Fruit fly (Drosophila melanogaster) Kc167 (cell line): ENCODE results near the gene CG10663.

Experiments used
- Myc ChIP-seq: fragments of >200 bp; optimal IDR thresholded peaks from 2 replicates; lab custom pipeline; 2017; ENCODE audit warnings: missing external identifiers
- Sin3A ChIP-seq: fragments of >200 bp; optimal IDR thresholded peaks from 2 replicates; lab custom pipeline; 2018; ENCODE audit warnings: missing external identifiers
- h ChIP-seq: fragments of >200 bp; optimal IDR thresholded peaks from 3 replicates; lab custom pipeline; 2018; ENCODE audit warnings: missing external identifiers
- insv ChIP-seq: fragments of >200 bp; optimal IDR thresholded peaks from 3 replicates; lab custom pipeline; 2018; ENCODE audit warnings: missing external identifiers
- psq ChIP-seq: fragments of >200 bp; optimal IDR thresholded peaks from 2 replicates; lab custom pipeline; 2017; ENCODE audit warnings: missing external identifiers
- ttk ChIP-seq: sonication (Bioruptor generic); optimal IDR thresholded peaks from 2 replicates; lab custom pipeline; 2017; ENCODE audit warnings: missing external identifiers

CG10663 gene

dm6 chr3L:12484464-12484863 is 371 bp downstream of the CG10663 start:
- TF ChIP-seq Sin3A (lab: Kevin White, UChicago) (no peak), h (lab: Kevin White, UChicago) (no peak), ttk (lab: Kevin White, UChicago) (no peak), insv (lab: Kevin White, UChicago) (no peak), Myc (lab: Kevin White, UChicago) (no peak), psq (lab: Kevin White, UChicago) (no peak)

dm6 chr3L:12482917-12483316 is 1.9 kb downstream of the CG10663 start:
- TF ChIP-seq h (lab: Kevin White, UChicago) (no peak), ttk (lab: Kevin White, UChicago) (no peak), psq (lab: Kevin White, UChicago) (no peak), Sin3A (lab: Kevin White, UChicago) (no peak), Myc (lab: Kevin White, UChicago) (no peak), insv (lab: Kevin White, UChicago) (no peak)

- no peak for TF ChIP-seq Myc (lab: Kevin White, UChicago)
- no peak for TF ChIP-seq ttk (lab: Kevin White, UChicago)
- no peak for TF ChIP-seq psq (lab: Kevin White, UChicago)
- TF ChIP-seq h (lab: Kevin White, UChicago) = no peak
- TF ChIP-seq insv (lab: Kevin White, UChicago) = no peak
- no peak for TF ChIP-seq Sin3A (lab: Kevin White, UChicago)
Measured at dm6 chr3L:12482246-12482645, 2.6 kb downstream of the CG10663 start, which contains the start of gene CG33725. TSS of gene CG33725 (plus strand) at chr3L:12482609.

- TF ChIP-seq h (lab: Kevin White, UChicago) = no peak
- TF ChIP-seq insv (lab: Kevin White, UChicago) = no peak
- TF ChIP-seq psq (lab: Kevin White, UChicago) = no peak
- TF ChIP-seq Sin3A (lab: Kevin White, UChicago) = no peak
- TF ChIP-seq ttk (lab: Kevin White, UChicago) = no peak
- TF ChIP-seq Myc (lab: Kevin White, UChicago) = no peak
Measured at dm6 chr3L:12478229-12478628, 6.6 kb downstream of the CG10663 start.

- TF ChIP-seq Myc (lab: Kevin White, UChicago) = no peak
- no peak for TF ChIP-seq ttk (lab: Kevin White, UChicago)
Measured at dm6 chr3L:12471471-12471978, 13.3 kb downstream of the CG10663 start, which contains the start of gene CG10616. TSS of gene CG10616 (plus strand) at chr3L:12471728.

dm6 chr3L:12470509-12470908 is 14.3 kb downstream of the CG10663 start:
- no peak for TF ChIP-seq insv (lab: Kevin White, UChicago)
- TF ChIP-seq psq (lab: Kevin White, UChicago) = no peak
- no peak for TF ChIP-seq ttk (lab: Kevin White, UChicago)
- TF ChIP-seq h (lab: Kevin White, UChicago) = no peak
- TF ChIP-seq Myc (lab: Kevin White, UChicago) = no peak
- TF ChIP-seq Sin3A (lab: Kevin White, UChicago) = no peak

dm6 chr3L:12469684-12470083 is 15.2 kb downstream of the CG10663 start, which contains the start of gene CG32102:
TSS of gene CG32102 (minus strand) at chr3L:12469784.
- TF ChIP-seq Sin3A (lab: Kevin White, UChicago) = no peak
- TF ChIP-seq h (lab: Kevin White, UChicago) = no peak
- TF ChIP-seq insv (lab: Kevin White, UChicago) = no peak
- TF ChIP-seq Myc (lab: Kevin White, UChicago) = no peak
- TF ChIP-seq ttk (lab: Kevin White, UChicago) = no peak
- no peak for TF ChIP-seq psq (lab: Kevin White, UChicago)

- TF ChIP-seq psq (lab: Kevin White, UChicago) (no peak), insv (lab: Kevin White, UChicago) (no peak), h (lab: Kevin White, UChicago) (no peak), Sin3A (lab: Kevin White, UChicago) (no peak), ttk (lab: Kevin White, UChicago) (no peak), Myc (lab: Kevin White, UChicago) (no peak)
Measured at dm6 chr3L:12468016-12468415, 16.8 kb downstream of the CG10663 start, which contains the start of gene eyg. TSS of gene eyg (minus strand) at chr3L:12468021.

- TF ChIP-seq insv (lab: Kevin White, UChicago) (no peak), h (lab: Kevin White, UChicago) (no peak), ttk (lab: Kevin White, UChicago) (no peak), psq (lab: Kevin White, UChicago) (no peak), Myc (lab: Kevin White, UChicago) (no peak), Sin3A (lab: Kevin White, UChicago) (no peak)
Measured at dm6 chr3L:12465229-12465628, 19.6 kb downstream of the CG10663 start.

- TF ChIP-seq Sin3A (lab: Kevin White, UChicago) (no peak), insv (lab: Kevin White, UChicago) (no peak), Myc (lab: Kevin White, UChicago) (no peak)
Measured at dm6 chr3L:12463580-12463979, 21.3 kb downstream of the CG10663 start.

- no peak for TF ChIP-seq psq (lab: Kevin White, UChicago)
- TF ChIP-seq h (lab: Kevin White, UChicago) = no peak
- TF ChIP-seq ttk (lab: Kevin White, UChicago) = no peak
- no peak for TF ChIP-seq Myc (lab: Kevin White, UChicago)
- TF ChIP-seq insv (lab: Kevin White, UChicago) = no peak
- TF ChIP-seq Sin3A (lab: Kevin White, UChicago) = no peak
Measured at dm6 chr3L:12461953-12462352, 22.9 kb downstream of the CG10663 start.
